Worm (Caenorhabditis elegans) whole organism, young adult: ENCODE measurements around the gene dnj-1.

ENCODE experiments used
- D2030.7 ChIP-seq: fragments of 200-800 bp; sonication (Bioruptor generic); IDR thresholded peaks from 2 replicates; pipeline ENCODE4 v1.3.6; 2022; ENCODE audit warnings: missing genetic modification reagents, missing genetic modification characterization, missing compliant biosample characterization
- gei-17 ChIP-seq: fragments of 200-800 bp; sonication (Bioruptor generic); optimal IDR thresholded peaks from 2 replicates; lab custom pipeline; 2018; ENCODE audit warnings: mild to moderate bottlenecking, missing genetic modification characterization, missing compliant biosample characterization
- repo-1 ChIP-seq: sonication (generic microtip); optimal IDR thresholded peaks from 2 replicates; lab custom pipeline; 2017; ENCODE audit warnings: mild to moderate bottlenecking, missing genetic modification characterization, missing compliant biosample characterization

DNA sequence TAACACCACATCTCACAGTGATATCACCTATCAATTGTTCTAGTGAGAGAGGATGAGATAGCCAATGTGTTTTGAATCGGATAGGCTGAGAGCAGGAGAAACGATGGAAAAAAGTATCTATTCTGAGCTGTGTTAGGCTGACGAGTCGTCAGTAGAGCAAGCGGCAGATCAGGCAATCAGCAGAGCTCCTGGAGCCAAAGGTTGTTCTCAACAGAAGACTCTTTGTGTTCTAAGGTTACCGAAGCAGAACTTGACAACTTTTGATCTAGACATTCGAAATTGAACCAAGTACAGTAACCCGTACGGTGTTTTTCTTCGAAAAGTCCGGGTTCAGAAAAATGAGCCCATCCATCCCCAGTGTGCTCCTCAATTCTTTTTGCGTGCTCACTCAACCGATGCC, 53.9 kb downstream of the dnj-1 start:
- TF ChIP-seq D2030.7 (GFP tag; lab: Robert Waterston, UW) (no peak), repo-1 (tag; lab: Kevin White, UChicago) (no peak), gei-17 (GFP tag; lab: Kevin White, UChicago) (no peak)
